Fruit fly (Drosophila melanogaster) whole organism: ENCODE results near the gene CG45002.

Experiments
- CG8478 ChIP-seq: fragments of >200 bp; optimal IDR thresholded peaks from 2 replicates; lab custom pipeline; 2018; ENCODE audit warnings: inconsistent platforms
- Dll ChIP-seq: fragments of >200 bp; optimal IDR thresholded peaks from 2 replicates; lab custom pipeline; 2017
- EcR ChIP-seq, 2 experiments: fragments of >200 bp; optimal IDR thresholded peaks; 2 replicates each; lab custom pipeline; 2017; ENCODE audit warnings: missing biosample characterization in 2 of 2, missing genetic modification characterization in 2 of 2, missing genetic modification reagents in 2 of 2
- pan ChIP-seq: fragments of >200 bp; optimal IDR thresholded peaks from 2 replicates; lab custom pipeline; 2017
- psq ChIP-seq: fragments of >200 bp; optimal IDR thresholded peaks from 2 replicates; lab custom pipeline; 2017
- usp ChIP-seq: fragments of >200 bp; optimal IDR thresholded peaks from 2 replicates; lab custom pipeline; 2017; ENCODE audit warnings: missing biosample characterization, missing genetic modification characterization, mixed read lengths

CG45002 gene

dm6 chrX:17022004-17022403, 44.5 kb downstream of the CG45002 start, which contains the start of gene CG43996:
Gene CG43996, plus strand, starts transcription at chrX:17022304.
- no peak for TF ChIP-seq CG8478 (lab: Kevin White, UChicago)
- TF ChIP-seq psq (lab: Kevin White, UChicago): no peak
- TF ChIP-seq EcR (GFP tag; optimal IDR thresholded peaks at IDR 0.05; lab: Kevin White, UChicago): no peak

- TF ChIP-seq Dll (no peak), pan (lab: Kevin White, UChicago) (no peak), psq (lab: Kevin White, UChicago) (no peak), usp (no peak), CG8478 (lab: Kevin White, UChicago) (no peak), EcR (GFP tag; optimal IDR thresholded peaks at IDR 0.05; lab: Kevin White, UChicago) (no peak)
These were observed 45.1 kb downstream of the CG45002 start for dm6 chrX:17021435-17021834.

DNA sequence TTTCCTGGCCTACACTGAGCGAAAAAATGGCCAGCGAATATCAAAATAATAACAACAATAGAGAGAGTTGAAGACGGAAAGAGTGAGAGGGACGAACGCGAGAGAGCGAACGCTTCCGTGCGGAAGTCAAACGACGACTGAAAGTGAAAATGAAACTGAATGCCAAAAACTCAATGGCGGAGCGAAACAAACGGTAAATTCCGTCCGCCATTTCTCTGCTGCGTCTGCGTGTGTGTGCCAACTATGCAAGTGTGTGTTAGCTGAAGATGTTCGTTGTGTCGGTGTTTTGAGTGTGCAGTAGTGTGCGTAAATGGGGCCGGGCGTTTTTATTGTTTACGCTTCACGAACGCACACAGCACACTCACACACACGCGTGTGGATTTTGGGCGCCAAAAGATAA, 79.6 kb downstream of the CG45002 start:
- TF ChIP-seq usp (no peak), EcR (GFP tag; optimal IDR thresholded peaks at IDR 0.05; lab: Kevin White, UChicago) (no peak), Dll (no peak), pan (lab: Kevin White, UChicago) (no peak), psq (lab: Kevin White, UChicago) (no peak), CG8478 (lab: Kevin White, UChicago) (no peak)

dm6 chrX:16968148-16968823, 98.2 kb downstream of the CG45002 start, which contains the start of gene Ubr1:
Gene Ubr1, minus strand, starts transcription at chrX:16968679.
- TF ChIP-seq EcR (GFP tag; optimal IDR thresholded peaks at IDR 0.05; lab: Kevin White, UChicago) (no peak), Dll (no peak), CG8478 (lab: Kevin White, UChicago) (no peak), pan (lab: Kevin White, UChicago) (no peak), psq (lab: Kevin White, UChicago) (no peak), usp (no peak)

DNA sequence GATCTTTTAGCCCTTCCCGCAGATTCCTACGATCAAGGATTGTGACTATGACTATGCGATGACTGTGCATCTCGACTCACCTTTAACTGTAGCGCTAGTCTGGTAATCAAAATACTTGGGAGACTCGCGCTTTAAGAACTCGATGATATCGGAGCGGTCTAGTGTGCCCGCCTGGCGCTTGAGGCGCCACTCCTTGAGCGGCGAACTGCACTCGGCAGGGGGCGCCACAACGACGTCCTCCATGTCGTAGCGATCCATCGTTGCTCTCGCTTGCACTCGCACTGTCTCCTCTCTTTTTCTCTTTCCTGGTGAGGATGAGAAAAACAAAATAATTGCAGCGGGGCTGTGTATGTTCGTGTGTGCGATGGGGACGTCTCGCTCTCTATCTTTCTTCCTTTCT, 99.1 kb downstream of the CG45002 start:
- no peak for TF ChIP-seq psq (lab: Kevin White, UChicago)

DNA sequence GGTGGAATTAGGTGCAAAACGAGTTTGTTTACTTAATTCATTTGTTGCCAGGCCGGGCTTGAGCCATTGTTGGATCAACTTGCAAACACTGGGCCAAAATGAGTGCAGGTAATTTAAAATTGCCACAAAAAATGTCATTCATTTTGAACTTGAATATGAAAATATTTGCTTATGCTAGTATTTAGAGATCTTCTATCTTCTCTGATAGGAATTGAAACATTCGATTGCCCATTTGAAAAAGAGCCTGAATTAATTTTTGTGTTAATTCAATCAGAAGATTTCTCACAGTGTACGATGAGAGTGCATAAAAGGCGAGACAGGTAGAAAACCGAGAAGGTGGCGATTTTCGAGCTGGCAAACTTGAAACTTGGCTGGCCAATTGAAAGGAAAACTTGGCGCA, 100.0 kb downstream of the CG45002 start:
- no peak for TF ChIP-seq EcR (GFP tag; optimal IDR thresholded peaks at IDR 0.05; lab: Kevin White, UChicago)
- no peak for TF ChIP-seq usp
- no peak for TF ChIP-seq CG8478 (lab: Kevin White, UChicago)
- no peak for TF ChIP-seq Dll
- no peak for TF ChIP-seq pan (lab: Kevin White, UChicago)
- TF ChIP-seq psq (lab: Kevin White, UChicago): no peak

DNA sequence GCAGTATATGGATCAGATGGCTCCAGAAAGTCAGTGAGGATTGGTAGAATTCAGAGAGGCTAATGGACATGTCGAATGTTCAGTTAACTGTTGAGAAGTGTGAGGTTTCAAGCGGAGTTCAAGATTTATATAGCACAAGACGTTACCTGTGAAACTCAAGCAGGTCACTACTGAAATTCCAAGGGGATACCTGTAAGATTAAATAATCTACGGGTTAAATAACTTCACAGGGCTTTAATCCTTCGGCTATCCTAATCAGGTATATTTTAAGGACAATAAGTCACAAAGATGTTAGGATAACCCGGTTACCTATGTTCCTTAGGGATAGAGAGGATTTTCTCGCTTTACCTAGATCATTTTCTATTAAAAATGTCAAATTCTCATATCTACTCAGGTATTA, 118.2 kb downstream of the CG45002 start, which contains the start of gene CG13000:
Gene CG13000 (minus strand): TSS at position 101 of the 400 bp plus-strand sequence.
- no peak for TF ChIP-seq EcR (GFP tag; optimal IDR thresholded peaks at IDR 0.05; lab: Kevin White, UChicago)
- no peak for TF ChIP-seq usp
- no peak for TF ChIP-seq psq (lab: Kevin White, UChicago)
- no peak for TF ChIP-seq CG8478 (lab: Kevin White, UChicago)
- TF ChIP-seq Dll: no peak
- TF ChIP-seq pan (lab: Kevin White, UChicago): no peak

- no peak for TF ChIP-seq usp
- no peak for TF ChIP-seq pan (lab: Kevin White, UChicago)
- TF ChIP-seq Dll: no peak
- no peak for TF ChIP-seq psq (lab: Kevin White, UChicago)
- no peak for TF ChIP-seq EcR (GFP tag; optimal IDR thresholded peaks at IDR 0.05; lab: Kevin White, UChicago)
- no peak for TF ChIP-seq CG8478 (lab: Kevin White, UChicago)
These were observed 119.9 kb downstream of the CG45002 start for dm6 chrX:16946604-16947003.

- TF ChIP-seq usp (no peak), EcR (GFP tag; optimal IDR thresholded peaks at IDR 0.05; lab: Kevin White, UChicago) (no peak), CG8478 (lab: Kevin White, UChicago) (no peak), pan (lab: Kevin White, UChicago) (no peak), Dll (no peak), psq (lab: Kevin White, UChicago) (no peak)
These were observed 121.1 kb downstream of the CG45002 start for dm6 chrX:16945414-16945813.

DNA sequence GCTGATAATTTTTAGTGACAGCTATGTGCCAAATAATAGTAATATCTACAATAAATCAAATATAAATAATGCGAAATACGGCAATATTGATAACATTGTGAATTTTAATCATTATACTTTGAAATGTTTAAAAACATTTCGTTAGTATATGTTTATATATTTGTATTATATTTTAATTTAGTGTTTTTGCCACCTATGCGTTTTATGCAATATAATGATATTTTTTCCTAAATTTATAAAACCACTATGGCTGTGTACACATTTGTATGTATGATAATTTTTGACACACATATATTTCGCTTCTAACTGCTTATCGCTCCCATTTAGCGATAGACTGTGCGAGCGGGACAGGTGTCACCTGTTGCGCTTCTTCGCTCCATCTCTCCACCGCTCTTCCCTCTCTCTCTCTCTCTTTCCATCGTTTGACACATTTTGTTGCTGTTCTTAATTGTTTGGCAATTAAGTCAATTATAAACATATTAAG, 122.4 kb downstream of the CG45002 start:
- no peak for TF ChIP-seq usp
- no peak for TF ChIP-seq CG8478 (lab: Kevin White, UChicago)
- TF ChIP-seq psq (lab: Kevin White, UChicago): no peak
- no peak for TF ChIP-seq pan (lab: Kevin White, UChicago)

- TF ChIP-seq Dll (no peak), CG8478 (lab: Kevin White, UChicago) (peak; percentile 33), pan (lab: Kevin White, UChicago) (no peak)
These were observed 123.0 kb downstream of the CG45002 start for dm6 chrX:16943515-16943850.

dm6 chrX:16942735-16943514, 123.6 kb downstream of the CG45002 start, which contains the start of the genes CG13001 and RhoGAP15B:
Gene CG13001, minus strand, starts transcription at chrX:16942871.
Gene RhoGAP15B, plus strand, starts transcription at chrX:16943290.
- no peak for TF ChIP-seq psq (lab: Kevin White, UChicago)
- TF ChIP-seq CG8478 (lab: Kevin White, UChicago): no peak
- no peak for TF ChIP-seq pan (lab: Kevin White, UChicago)
- TF ChIP-seq EcR (GFP tag; optimal IDR thresholded peaks at IDR 0.05; lab: Kevin White, UChicago): no peak
- no peak for TF ChIP-seq usp
